Fruit fly (Drosophila melanogaster) whole organism, wandering third instar larva: ENCODE measurements around the gene CG14014.

Source experiments
- Dfd ChIP-seq: fragments of >200 bp; optimal IDR thresholded peaks from 2 replicates; lab custom pipeline; 2017; ENCODE audit warnings: missing biosample characterization, missing genetic modification characterization
- Hnf4 ChIP-seq: fragments of 200-800 bp; sonication (Bioruptor generic); optimal IDR thresholded peaks from 2 replicates; lab custom pipeline; 2016; ENCODE audit warnings: missing biosample characterization, mild to moderate bottlenecking, missing genetic modification characterization
- Hr78 ChIP-seq: fragments of >200 bp; optimal IDR thresholded peaks from 2 replicates; lab custom pipeline; 2017; ENCODE audit warnings: missing biosample characterization, missing genetic modification characterization
- Hr83 ChIP-seq: fragments of 200-300 bp; sonication (Bioruptor generic); optimal IDR thresholded peaks from 2 replicates; lab custom pipeline; 2016; ENCODE audit warnings: missing biosample characterization, mild to moderate bottlenecking, missing genetic modification characterization, moderate library complexity; ENCODE audit not compliant: poor library complexity, severe bottlenecking
- Mio ChIP-seq: sonication (Bioruptor generic); optimal IDR thresholded peaks from 2 replicates; lab custom pipeline; 2016; ENCODE audit warnings: missing biosample characterization, missing genetic modification characterization
- N ChIP-seq: fragments of >200 bp; optimal IDR thresholded peaks from 2 replicates; lab custom pipeline; 2018; ENCODE audit warnings: missing biosample characterization, missing external identifiers, missing genetic modification characterization
- br ChIP-seq: fragments of 200-800 bp; sonication (Bioruptor generic); optimal IDR thresholded peaks from 2 replicates; lab custom pipeline; 2016; ENCODE audit warnings: missing biosample characterization, missing genetic modification characterization
- brk ChIP-seq: fragments of 200-800 bp; sonication (Bioruptor generic); optimal IDR thresholded peaks from 2 replicates; lab custom pipeline; 2016; ENCODE audit warnings: missing biosample characterization, mild to moderate bottlenecking, missing genetic modification characterization
- dmrt93B ChIP-seq: fragments of 200-800 bp; sonication (Bioruptor generic); optimal IDR thresholded peaks from 2 replicates; lab custom pipeline; 2018; ENCODE audit warnings: missing biosample characterization, mild to moderate bottlenecking, missing genetic modification characterization
- dsf ChIP-seq: sonication (Bioruptor generic); optimal IDR thresholded peaks from 2 replicates; lab custom pipeline; 2016; ENCODE audit warnings: missing biosample characterization, missing genetic modification characterization, borderline replicate concordance
- h ChIP-seq: fragments of 200-800 bp; sonication (Bioruptor generic); optimal IDR thresholded peaks from 3 replicates; lab custom pipeline; 2016; ENCODE audit warnings: missing biosample characterization, mild to moderate bottlenecking, missing genetic modification characterization
- pan ChIP-seq: fragments of >200 bp; optimal IDR thresholded peaks from 2 replicates; lab custom pipeline; 2017
- tai ChIP-seq: sonication (Bioruptor generic); optimal IDR thresholded peaks from 2 replicates; lab custom pipeline; 2016; ENCODE audit warnings: missing biosample characterization, missing genetic modification characterization

dm6 chr2L:5502868-5503267 is 47.8 kb downstream of the CG14014 start:
- TF ChIP-seq brk (GFP tag; lab: Kevin White, UChicago) = no peak
- no peak for TF ChIP-seq tai
- no peak for TF ChIP-seq Dfd (GFP tag; lab: Kevin White, UChicago)
- no peak for TF ChIP-seq h (GFP tag; lab: Kevin White, UChicago)
- no peak for TF ChIP-seq Hr78 (GFP tag; lab: Kevin White, UChicago)
- TF ChIP-seq Mio (GFP tag; lab: Kevin White, UChicago) = no peak
- TF ChIP-seq Hnf4 (GFP tag; lab: Kevin White, UChicago) = no peak
- TF ChIP-seq N (GFP tag; lab: Kevin White, UChicago) = no peak
- no peak for TF ChIP-seq dmrt93B (GFP tag; lab: Kevin White, UChicago)
- no peak for TF ChIP-seq Hr83
- TF ChIP-seq br = no peak
- TF ChIP-seq dsf (GFP tag; lab: Kevin White, UChicago) = no peak
- no peak for TF ChIP-seq pan
